Worm (Caenorhabditis elegans): Measurements from ENCODE around the gene rps-18.

DNA sequence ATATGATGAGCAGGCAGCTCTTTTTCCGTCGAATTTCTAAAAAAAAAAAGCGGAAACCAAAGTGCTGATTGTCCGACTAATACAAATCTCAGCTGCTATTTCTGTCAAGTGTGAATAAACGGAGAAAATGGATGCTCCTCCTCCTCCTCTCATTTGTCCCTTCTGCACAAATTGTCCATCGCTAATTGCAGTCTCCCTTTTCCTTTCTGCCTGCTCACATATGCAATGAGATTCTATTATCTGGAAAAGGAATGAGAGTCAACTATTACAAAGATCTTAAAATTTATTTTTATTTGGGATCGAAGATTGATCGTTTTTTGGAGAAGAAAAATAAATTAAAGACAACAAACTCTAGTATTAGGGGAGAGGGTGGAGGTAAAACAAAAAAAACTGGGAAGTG is 3.2 kb upstream of the rps-18 start:
- TF ChIP-seq dmd-4 (tag; optimal IDR thresholded peaks at IDR 0.05): no peak
- no peak for TF ChIP-seq ztf-4 (tag; optimal IDR thresholded peaks at IDR 0.05)
- TF ChIP-seq nhr-77 (tag; optimal IDR thresholded peaks at IDR 0.05): no peak
- TF ChIP-seq aly-2 (tag; optimal IDR thresholded peaks at IDR 0.05): no peak
- TF ChIP-seq lin-13 (GFP tag; optimal IDR thresholded peaks at IDR 0.05): peak; percentile 26
- TF ChIP-seq snpc-4 (tag; optimal IDR thresholded peaks at IDR 0.05): no peak
- no peak for TF ChIP-seq nhr-25 (tag; optimal IDR thresholded peaks at IDR 0.05)
